Worm (Caenorhabditis elegans): ENCODE data around the gene glct-6.
A peak's percentile ranks its signal among the peaks of the same experiment; 100 is the strongest.

glct-6 gene

ce11 chrIV:3742426-3742839 lies 41.6 kb upstream of the glct-6 start (continued):
- TF ChIP-seq unc-130 (GFP tag; optimal IDR thresholded peaks at IDR 0.05): no peak
- no peak for TF ChIP-seq nhr-111 (GFP tag; optimal IDR thresholded peaks at IDR 0.05)
- TF ChIP-seq lin-38 (GFP tag; IDR thresholded peaks at IDR 0.05): peak; percentile 56
- TF ChIP-seq aha-1 (tag): peak; percentile 95
- no peak for TF ChIP-seq madf-5 (GFP tag; IDR thresholded peaks at IDR 0.05)
- TF ChIP-seq nhr-25 (tag; optimal IDR thresholded peaks at IDR 0.05; ENCODE audit: borderline replicate concordance, insufficient read depth): peak; percentile 57
- TF ChIP-seq T20F7.1 (GFP tag; optimal IDR thresholded peaks at IDR 0.05): no peak
- TF ChIP-seq Y105C5A.15 (GFP tag; IDR thresholded peaks at IDR 0.05): no peak
- peak in 1 of 2 experiments; percentile 61 for TF ChIP-seq hif-1 (tag; optimal IDR thresholded peaks at IDR 0.05)
- TF ChIP-seq unc-62 (GFP tag; optimal IDR thresholded peaks at IDR 0.05 in 1 of 2): peak in 1 of 2 experiments; percentile 66
- TF ChIP-seq unc-62 (tag; optimal IDR thresholded peaks at IDR 0.05): no peak
- 0 out of 2 replicates have a peak, but pooled peaks have one; percentile 21 for TF ChIP-seq ctbp-1 (GFP tag; IDR thresholded peaks at IDR 0.05)
- peak; percentile 83 for TF ChIP-seq nhr-11 (tag; optimal IDR thresholded peaks at IDR 0.05)
- TF ChIP-seq cey-2 (tag; optimal IDR thresholded peaks at IDR 0.05; ENCODE audit: borderline replicate concordance, insufficient read depth): no peak
- no peak for TF ChIP-seq daf-12 (tag; optimal IDR thresholded peaks at IDR 0.05)
- TF ChIP-seq zip-2 (tag; optimal IDR thresholded peaks at IDR 0.05): no peak
- no peak for TF ChIP-seq madf-9 (GFP tag; conservative IDR thresholded peaks at IDR 0.05)
- no peak for TF ChIP-seq pha-4 (GFP tag; IDR thresholded peaks at IDR 0.05)
- peak; percentile 60 for TF ChIP-seq pha-4 (tag; optimal IDR thresholded peaks at IDR 0.05)
- no peak for TF ChIP-seq F49E8.2 (tag; optimal IDR thresholded peaks at IDR 0.05; ENCODE audit: borderline replicate concordance)
- peak; percentile 71 for TF ChIP-seq nhr-6 (tag; optimal IDR thresholded peaks at IDR 0.05)
- TF ChIP-seq ces-1 (GFP tag; optimal IDR thresholded peaks at IDR 0.05): no peak
- peak; percentile 52; the same call in 1 of the 2 replicates for TF ChIP-seq T26A8.4 (GFP tag; IDR thresholded peaks at IDR 0.05)
- no peak for TF ChIP-seq lin-39 (tag; optimal IDR thresholded peaks at IDR 0.05)
- TF ChIP-seq dpl-1 (GFP tag; optimal IDR thresholded peaks at IDR 0.05): peak; percentile 47
- TF ChIP-seq nhr-48 (tag; optimal IDR thresholded peaks at IDR 0.05): peak; percentile 61
- TF ChIP-seq F10B5.3 (tag; optimal IDR thresholded peaks at IDR 0.05): no peak
- no peak for TF ChIP-seq zag-1 (tag; optimal IDR thresholded peaks at IDR 0.05)
- TF ChIP-seq daf-8 (GFP tag; IDR thresholded peaks at IDR 0.05): no peak
- peak; percentile 4 for TF ChIP-seq spr-3 (GFP tag; optimal IDR thresholded peaks at IDR 0.05)
- no peak for TF ChIP-seq nhr-76 (tag; optimal IDR thresholded peaks at IDR 0.05)
- peak; percentile 66 to 78 for TF ChIP-seq lsy-2 (tag; optimal IDR thresholded peaks at IDR 0.05)
- no peak for TF ChIP-seq fkh-10 (GFP tag; optimal IDR thresholded peaks at IDR 0.05)
- no peak for TF ChIP-seq zfp-3 (GFP tag; conservative IDR thresholded peaks at IDR 0.05)
- TF ChIP-seq ztf-11 (tag; optimal IDR thresholded peaks at IDR 0.05): no peak
- no peak for TF ChIP-seq dmd-8 (GFP tag; IDR thresholded peaks at IDR 0.05)
- peak; percentile 62 for TF ChIP-seq jun-1 (tag; optimal IDR thresholded peaks at IDR 0.05)
- TF ChIP-seq rbr-2 (tag; optimal IDR thresholded peaks at IDR 0.05): peak; percentile 81
- TF ChIP-seq ceh-28 (tag; optimal IDR thresholded peaks at IDR 0.05): peak; percentile 70
- TF ChIP-seq egl-43 (GFP tag; IDR thresholded peaks at IDR 0.05): 0 out of 2 replicates have a peak, but pooled peaks have one; percentile 8
- TF ChIP-seq dmd-6 (GFP tag; IDR thresholded peaks at IDR 0.05): peak; percentile 44; the same call in 1 of the 2 replicates
- no peak for TF ChIP-seq lin-15B (tag; optimal IDR thresholded peaks at IDR 0.05)

- TF ChIP-seq set-16 (GFP tag; IDR thresholded peaks at IDR 0.05) (0 out of 2 replicates have a peak, but pooled peaks have one; percentile 17), hmg-1.1 (GFP tag; IDR thresholded peaks at IDR 0.05) (peak; percentile 28; the same call in 1 of the 2 replicates), unc-62 (GFP tag; optimal IDR thresholded peaks at IDR 0.05 in 1 of 2) (peak in 1 of 2 experiments; percentile 55), unc-62 (tag; optimal IDR thresholded peaks at IDR 0.05) (no peak), dmd-6 (GFP tag; IDR thresholded peaks at IDR 0.05) (peak; percentile 30), F37D6.2 (tag; optimal IDR thresholded peaks at IDR 0.05) (no peak), spr-1 (tag; optimal IDR thresholded peaks at IDR 0.05) (no peak), hlh-11 (tag; optimal IDR thresholded peaks at IDR 0.05) (peak; percentile 31)
Measured at ce11 chrIV:3743748-3744147, 40.3 kb upstream of the glct-6 start, which contains the start of gene siah-1. Gene siah-1, plus strand, starts transcription at chrIV:3744048.
